Worm (Caenorhabditis elegans): ENCODE measurements around the gene cas-1.

The cas-1 gene

DNA sequence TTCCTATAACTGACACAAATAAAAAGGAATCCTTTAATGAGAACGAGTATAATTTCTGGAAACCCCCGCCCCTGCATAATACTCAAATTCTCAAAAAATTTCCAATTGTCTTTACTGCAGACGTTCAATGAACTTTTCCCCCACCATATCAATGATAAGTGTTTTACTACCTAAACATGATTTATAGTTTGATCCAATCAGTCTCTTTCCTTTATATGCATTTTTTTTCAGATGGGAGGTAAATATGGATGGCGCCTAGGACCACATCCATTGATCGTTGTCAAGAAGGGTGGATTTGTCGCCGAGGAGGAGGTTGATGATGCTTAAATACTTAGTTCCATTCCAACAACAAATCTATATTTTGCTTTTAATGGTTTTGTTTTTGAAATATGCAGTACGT, 26.3 kb downstream of the cas-1 start:
- TF ChIP-seq unc-3 (GFP tag; conservative IDR thresholded peaks at IDR 0.05) (no peak), unc-3 (tag; optimal IDR thresholded peaks at IDR 0.05) (no peak)

DNA sequence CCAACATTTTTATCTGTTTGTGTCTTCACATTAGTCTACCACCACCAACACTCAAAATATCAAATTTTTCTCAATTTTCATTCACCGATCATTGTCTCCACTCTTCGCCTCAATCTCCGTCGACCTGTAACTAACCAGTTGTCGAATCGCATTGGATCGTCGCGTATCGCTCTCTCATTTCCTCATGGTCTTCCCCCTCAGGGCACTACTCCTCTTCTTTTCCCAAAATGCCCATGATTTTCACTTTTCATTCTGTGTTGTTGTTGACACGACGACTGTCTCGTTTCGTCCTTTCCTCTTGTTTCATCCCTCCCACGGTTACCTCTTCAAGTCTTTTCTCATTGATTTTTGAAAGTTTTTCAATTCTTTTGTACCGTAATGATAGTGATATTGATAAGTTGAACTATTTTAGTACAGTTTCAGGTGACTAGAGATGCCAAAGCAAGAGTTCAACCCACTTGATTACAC, 27.4 kb downstream of the cas-1 start, which contains the start of gene T01C8.2:
Gene T01C8.2, plus strand, starts transcription at position 418 of the 468 bp plus-strand sequence.
- TF ChIP-seq unc-3 (GFP tag; conservative IDR thresholded peaks at IDR 0.05) (no peak), unc-3 (tag; optimal IDR thresholded peaks at IDR 0.05) (no peak)

DNA sequence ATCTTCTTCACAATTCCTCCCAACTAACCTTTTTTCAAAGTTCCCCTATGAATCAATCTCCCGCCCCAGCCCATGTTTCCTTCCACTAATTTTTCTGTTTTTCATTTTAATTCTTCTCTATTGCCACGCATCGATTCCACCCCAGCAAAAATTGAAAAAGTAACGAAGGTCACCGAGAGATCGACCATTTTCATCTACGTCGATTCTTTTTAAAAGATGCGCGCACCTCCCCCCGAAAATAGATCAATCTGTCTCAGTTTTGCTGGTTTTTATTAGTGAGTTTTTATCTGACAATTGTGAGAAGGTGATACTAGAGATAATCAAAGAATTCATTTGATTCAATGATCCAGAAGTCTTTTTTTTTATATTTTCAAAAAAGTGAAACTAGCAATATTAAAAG, 29.4 kb downstream of the cas-1 start:
- TF ChIP-seq pha-2 (tag; optimal IDR thresholded peaks at IDR 0.05) (no peak), pag-3 (tag; optimal IDR thresholded peaks at IDR 0.05; ENCODE audit: borderline replicate concordance) (no peak)

DNA sequence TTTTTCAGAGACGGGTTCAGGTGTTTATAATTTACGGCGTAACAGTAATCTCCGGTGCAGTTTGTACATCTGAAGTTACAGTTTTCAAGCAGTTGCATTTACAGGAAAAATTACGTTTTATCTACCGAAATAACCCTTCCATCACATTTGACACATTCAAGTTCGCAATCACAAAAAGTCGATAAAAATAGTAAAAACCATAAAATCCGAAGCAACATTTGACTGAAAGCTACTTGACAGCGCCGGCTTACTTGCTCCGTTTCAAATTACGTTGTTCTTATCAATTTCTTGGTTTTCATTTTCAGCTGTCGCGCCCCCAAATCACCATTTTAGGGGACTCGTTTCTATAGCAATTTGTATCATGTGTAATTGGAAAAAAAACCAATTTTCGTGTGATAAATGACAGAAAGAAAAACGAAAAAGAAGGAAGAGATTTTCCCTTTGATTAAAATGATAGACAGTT, 30.6 kb downstream of the cas-1 start, which contains the start of gene T01C8.3:
Gene T01C8.3, minus strand, starts transcription at position 413 of the 463 bp plus-strand sequence.
- TF ChIP-seq syd-9 (tag; optimal IDR thresholded peaks at IDR 0.05), result no peak
- TF ChIP-seq ztf-16 (tag; optimal IDR thresholded peaks at IDR 0.05), result no peak
- TF ChIP-seq C08G9.2 (tag; optimal IDR thresholded peaks at IDR 0.05), result no peak
- TF ChIP-seq ceh-48 (tag; optimal IDR thresholded peaks at IDR 0.05), result no peak
- TF ChIP-seq K09A11.1 (tag; optimal IDR thresholded peaks at IDR 0.05; ENCODE audit: insufficient read depth), result no peak
- TF ChIP-seq hlh-30 (tag; optimal IDR thresholded peaks at IDR 0.05; ENCODE audit: insufficient read depth), result no peak
- no peak for TF ChIP-seq ceh-9 (tag; optimal IDR thresholded peaks at IDR 0.05)
- no peak for TF ChIP-seq ceh-2 (tag; optimal IDR thresholded peaks at IDR 0.05)
- no peak for TF ChIP-seq pha-4 (tag; optimal IDR thresholded peaks at IDR 0.05)
- no peak for TF ChIP-seq K02D7.2 (tag; optimal IDR thresholded peaks at IDR 0.05)
- no peak for TF ChIP-seq ceh-6 (GFP tag; optimal IDR thresholded peaks at IDR 0.05)

DNA sequence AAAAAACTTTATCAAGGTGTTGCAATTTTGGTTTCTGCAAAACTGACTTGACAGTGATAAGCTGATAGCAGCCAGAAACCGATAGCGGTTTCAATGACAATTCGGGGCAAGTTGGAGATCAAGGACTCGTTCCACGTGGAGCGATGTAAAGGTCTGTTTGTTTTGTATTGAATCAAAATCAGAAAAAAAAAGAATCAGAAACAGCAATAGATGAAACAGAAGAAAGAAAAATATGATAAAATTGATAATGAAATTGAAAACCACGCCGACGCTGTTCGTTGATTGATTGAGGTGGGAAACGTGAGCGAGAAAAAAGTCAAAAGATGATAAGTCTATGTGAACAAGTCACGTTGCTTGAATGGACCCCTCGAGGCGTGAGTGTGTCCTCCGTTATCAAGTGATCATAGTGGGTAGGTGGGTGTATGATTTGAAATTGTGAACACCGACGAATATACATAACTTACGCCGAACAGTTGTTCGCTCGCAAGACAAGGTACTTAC, 38.1 kb downstream of the cas-1 start:
- TF ChIP-seq lin-11 (tag; optimal IDR thresholded peaks at IDR 0.05) (no peak), npax-4 (tag; optimal IDR thresholded peaks at IDR 0.05) (no peak), elt-2 (tag; optimal IDR thresholded peaks at IDR 0.05) (peak; percentile 54), che-1 (tag; optimal IDR thresholded peaks at IDR 0.05) (no peak), K09A11.1 (tag; optimal IDR thresholded peaks at IDR 0.05; ENCODE audit: insufficient read depth) (no peak)

DNA sequence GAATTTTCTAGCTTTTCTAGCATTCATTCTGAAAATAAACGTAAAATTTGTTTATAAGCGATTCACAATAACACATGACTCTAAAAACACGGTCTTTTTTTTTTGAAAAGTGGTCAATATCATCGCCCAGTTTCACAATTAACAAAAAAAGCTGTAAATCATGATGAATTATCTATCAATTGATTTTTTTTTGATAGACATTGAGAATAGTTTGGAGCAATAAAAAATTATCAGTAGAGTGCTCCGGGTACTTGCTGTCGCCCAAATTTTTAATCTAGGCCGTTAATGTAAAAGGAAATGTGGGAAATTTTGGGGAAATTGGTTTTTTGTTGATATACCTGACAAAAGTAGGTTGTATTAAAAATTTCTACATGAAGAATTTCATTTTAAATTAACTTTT, 40.0 kb downstream of the cas-1 start:
- TF ChIP-seq syd-9 (tag; optimal IDR thresholded peaks at IDR 0.05) (no peak), ceh-22 (tag; optimal IDR thresholded peaks at IDR 0.05) (no peak), ceh-34 (tag; optimal IDR thresholded peaks at IDR 0.05) (no peak), hlh-15 (tag; optimal IDR thresholded peaks at IDR 0.05) (no peak), sdc-2 (tag; optimal IDR thresholded peaks at IDR 0.05) (no peak), K09A11.1 (tag; optimal IDR thresholded peaks at IDR 0.05; ENCODE audit: insufficient read depth) (no peak), fax-1 (tag; optimal IDR thresholded peaks at IDR 0.05) (no peak), nfya-1 (tag; optimal IDR thresholded peaks at IDR 0.05) (no peak), elt-4 (tag; optimal IDR thresholded peaks at IDR 0.05) (no peak), zip-5 (tag; optimal IDR thresholded peaks at IDR 0.05) (no peak), che-1 (tag; optimal IDR thresholded peaks at IDR 0.05) (no peak)

DNA sequence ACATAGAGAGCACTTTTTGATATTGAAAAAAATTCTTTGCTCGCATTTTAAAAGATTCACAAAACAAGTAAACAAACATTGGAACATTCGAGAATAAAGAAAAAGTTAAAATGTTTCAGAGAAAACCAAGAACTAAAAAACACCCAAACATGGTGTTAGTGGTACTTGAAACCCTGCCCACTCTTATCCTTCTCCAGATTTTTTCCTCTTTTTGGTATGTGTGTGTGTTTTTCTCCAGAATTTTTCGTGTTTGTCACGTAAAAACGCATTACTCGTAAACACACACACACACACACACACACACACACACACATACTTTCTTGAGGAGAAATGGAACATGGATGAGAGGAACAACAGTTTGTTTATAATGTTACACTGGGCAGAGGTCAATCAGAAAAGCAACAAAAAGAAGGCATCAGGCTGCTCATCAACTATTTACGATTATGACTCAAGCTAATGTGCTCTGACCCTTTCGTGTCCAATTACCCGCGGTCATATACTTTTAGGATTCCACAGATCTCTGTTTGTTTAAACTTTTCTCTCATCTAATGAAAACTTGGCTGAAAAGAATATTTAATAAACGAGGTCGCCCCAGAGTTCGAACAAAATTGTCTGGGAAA, 41.2 kb downstream of the cas-1 start:
- TF ChIP-seq ceh-22 (tag; optimal IDR thresholded peaks at IDR 0.05) (no peak), fkh-10 (GFP tag; optimal IDR thresholded peaks at IDR 0.05) (no peak), pqm-1 (tag; optimal IDR thresholded peaks at IDR 0.05) (no peak)
